Fruit fly (Drosophila melanogaster): ENCODE data around the gene CG17325.

- TF ChIP-seq h (GFP tag; optimal IDR thresholded peaks at IDR 0.05) (no peak), Jra (GFP tag; optimal IDR thresholded peaks at IDR 0.05) (no peak), usp (GFP tag; optimal IDR thresholded peaks at IDR 0.05) (no peak), pan (optimal IDR thresholded peaks at IDR 0.05) (no peak), dsf (GFP tag; optimal IDR thresholded peaks at IDR 0.05; ENCODE audit: borderline replicate concordance) (no peak), rgr (GFP tag; optimal IDR thresholded peaks at IDR 0.05) (no peak), N (GFP tag; optimal IDR thresholded peaks at IDR 0.05) (no peak), foxo (GFP tag; optimal IDR thresholded peaks at IDR 0.05) (no peak), OdsH (GFP tag; optimal IDR thresholded peaks at IDR 0.05) (no peak), Dif (GFP tag; optimal IDR thresholded peaks at IDR 0.05; ENCODE audit: partially characterized antibody) (no peak), psq (GFP tag; optimal IDR thresholded peaks at IDR 0.05) (no peak), lola (GFP tag; optimal IDR thresholded peaks at IDR 0.05) (no peak), br (GFP tag; optimal IDR thresholded peaks at IDR 0.05) (no peak), GATAd (GFP tag; optimal IDR thresholded peaks at IDR 0.05) (no peak)
Measured at dm6 chr2L:18818397-18818796, 5.9 kb downstream of the CG17325 start.

Measured in whole organism, wandering third instar larva.